Worm (Caenorhabditis elegans) whole organism, midembryonic: ENCODE measurements around the gene W09D6.5.

Source experiments
- T22C8.4 ChIP-seq: fragments of 200-800 bp; sonication (Bioruptor generic); IDR thresholded peaks from 2 replicates; pipeline ENCODE4 v1.3.6; 2022; ENCODE audit warnings: missing genetic modification characterization, missing compliant biosample characterization
- cog-1 ChIP-seq: sonication (generic microtip); optimal IDR thresholded peaks from 2 replicates; lab custom pipeline; 2016; ENCODE audit warnings: missing genetic modification characterization, missing compliant biosample characterization
- flt-1 ChIP-seq: fragments of 200-800 bp; sonication (Bioruptor generic); IDR thresholded peaks from 2 replicates; pipeline ENCODE4 v1.3.6; 2022; ENCODE audit warnings: missing genetic modification characterization, missing compliant biosample characterization
- klf-2 ChIP-seq: fragments of 200-800 bp; sonication (Bioruptor generic); conservative IDR thresholded peaks from 2 replicates; pipeline ENCODE4 v1.3.6; 2022; ENCODE audit warnings: missing genetic modification reagents, missing genetic modification characterization, missing compliant biosample characterization
- med-1 ChIP-seq: sonication (generic microtip); optimal IDR thresholded peaks from 2 replicates; lab custom pipeline; 2017; ENCODE audit warnings: missing genetic modification characterization, mild to moderate bottlenecking, missing compliant biosample characterization, antibody characterized with exemption, missing genetic modification reagents; ENCODE audit not compliant: insufficient read depth
- tab-1 ChIP-seq: fragments of 200-800 bp; sonication (Bioruptor generic); IDR thresholded peaks from 2 replicates; pipeline ENCODE4 v1.3.6; 2022; ENCODE audit warnings: missing genetic modification characterization, missing compliant biosample characterization

- TF ChIP-seq cog-1 (tag; lab: Kevin White, UChicago) (no peak), med-1 (GFP tag; lab: Kevin White, UChicago) (no peak), klf-2 (GFP tag; lab: Robert Waterston, UW) (no peak), tab-1 (GFP tag; lab: Robert Waterston, UW) (no peak), flt-1 (GFP tag; lab: Robert Waterston, UW) (no peak), T22C8.4 (GFP tag; lab: Robert Waterston, UW) (no peak)
Measured at ce11 chrIII:11059775-11060174, 28.5 kb upstream of the W09D6.5 start.
